Fruit fly (Drosophila melanogaster) whole organism, pupa: ENCODE results near the gene daed.

ENCODE experiments used
- CG10348 ChIP-seq: fragments of 200-800 bp; sonication (Bioruptor generic); IDR thresholded peaks from 2 replicates; pipeline ENCODE4 v1.3.6; 2022; ENCODE audit warnings: missing biosample characterization, missing genetic modification characterization
- CG12605 ChIP-seq: fragments of 200-800 bp; sonication (Bioruptor generic); IDR thresholded peaks from 2 replicates; pipeline ENCODE4 v1.3.6; 2022; ENCODE audit warnings: missing biosample characterization, missing genetic modification characterization
- CG13204 ChIP-seq: fragments of 200-800 bp; sonication (Bioruptor generic); optimal IDR thresholded peaks from 2 replicates; lab custom pipeline; 2018; ENCODE audit warnings: missing biosample characterization, mild to moderate bottlenecking, missing genetic modification characterization, moderate library complexity
- CG14655 ChIP-seq: fragments of 200-800 bp; sonication (Bioruptor generic); optimal IDR thresholded peaks from 3 replicates; lab custom pipeline; 2017; ENCODE audit warnings: mild to moderate bottlenecking, missing biosample characterization, missing genetic modification reagents, missing genetic modification characterization
- CG15710 ChIP-seq: fragments of 200-800 bp; sonication (Bioruptor generic); optimal IDR thresholded peaks from 2 replicates; lab custom pipeline; 2018; ENCODE audit warnings: missing biosample characterization, mild to moderate bottlenecking, missing genetic modification characterization, moderate library complexity
- CG17806 ChIP-seq: fragments of 200-800 bp; sonication (Bioruptor generic); optimal IDR thresholded peaks from 2 replicates; lab custom pipeline; 2018; ENCODE audit warnings: missing biosample characterization, mild to moderate bottlenecking, missing genetic modification characterization, moderate library complexity
- CG32121 ChIP-seq: fragments of 200-800 bp; sonication (Bioruptor generic); IDR thresholded peaks from 2 replicates; pipeline ENCODE4 v1.3.6; 2022; ENCODE audit warnings: missing biosample characterization, missing genetic modification characterization
- CG34367 ChIP-seq: fragments of 200-800 bp; sonication (Bioruptor generic); optimal IDR thresholded peaks from 2 replicates; lab custom pipeline; 2018; ENCODE audit warnings: missing biosample characterization, mild to moderate bottlenecking, missing genetic modification characterization
- CG4496 ChIP-seq: fragments of 200-800 bp; sonication (Bioruptor generic); IDR thresholded peaks from 3 replicates; pipeline ENCODE4 v1.3.6; 2022; ENCODE audit warnings: missing biosample characterization, missing genetic modification characterization
- CG8159 ChIP-seq: fragments of 200-800 bp; sonication (Bioruptor generic); optimal IDR thresholded peaks from 3 replicates; lab custom pipeline; 2018; ENCODE audit warnings: missing biosample characterization, mild to moderate bottlenecking, missing genetic modification characterization, moderate library complexity
- CG8301 ChIP-seq: fragments of 200-800 bp; sonication (Bioruptor generic); optimal IDR thresholded peaks from 2 replicates; lab custom pipeline; 2018; ENCODE audit warnings: missing biosample characterization, mild to moderate bottlenecking, missing genetic modification characterization
- CG9948 ChIP-seq: fragments of 200-800 bp; sonication (Bioruptor generic); optimal IDR thresholded peaks from 2 replicates; lab custom pipeline; 2018; ENCODE audit warnings: missing biosample characterization, mild to moderate bottlenecking, missing genetic modification characterization, moderate library complexity
- D1 ChIP-seq: fragments of 200-800 bp; sonication (Bioruptor generic); optimal IDR thresholded peaks from 2 replicates; lab custom pipeline; 2018; ENCODE audit warnings: missing biosample characterization, mild to moderate bottlenecking, missing genetic modification characterization, moderate library complexity
- EcR ChIP-seq: fragments of 200-800 bp; sonication (Bioruptor generic); optimal IDR thresholded peaks from 3 replicates; lab custom pipeline; 2019; ENCODE audit warnings: missing biosample characterization, missing genetic modification characterization, mild to moderate bottlenecking, moderate library complexity, missing genetic modification reagents
- Ets98B ChIP-seq: fragments of 200-800 bp; sonication (Bioruptor generic); IDR thresholded peaks from 2 replicates; pipeline ENCODE4 v1.3.6; 2022; ENCODE audit warnings: missing biosample characterization, missing genetic modification characterization
- Pif1A ChIP-seq: fragments of 200-800 bp; sonication (Bioruptor generic); optimal IDR thresholded peaks from 3 replicates; lab custom pipeline; 2016; ENCODE audit warnings: missing biosample characterization, missing genetic modification characterization
- Pif1B ChIP-seq: fragments of 200-800 bp; sonication (Bioruptor generic); optimal IDR thresholded peaks from 3 replicates; lab custom pipeline; 2016; ENCODE audit warnings: missing biosample characterization, missing genetic modification characterization
- Snoo ChIP-seq: fragments of 200-800 bp; sonication (Bioruptor generic); optimal IDR thresholded peaks from 3 replicates; lab custom pipeline; 2017; ENCODE audit warnings: missing biosample characterization, mild to moderate bottlenecking, missing genetic modification characterization, inconsistent platforms
- fd96Ca ChIP-seq: fragments of 200-800 bp; sonication (Bioruptor generic); IDR thresholded peaks from 3 replicates; pipeline ENCODE4 v1.3.6; 2022; ENCODE audit warnings: missing biosample characterization, missing genetic modification characterization
- gl ChIP-seq: fragments of 200-800 bp; sonication (Bioruptor generic); optimal IDR thresholded peaks from 2 replicates; lab custom pipeline; 2018; ENCODE audit warnings: missing biosample characterization, mild to moderate bottlenecking, missing genetic modification characterization
- rn ChIP-seq: fragments of 200-800 bp; sonication (Bioruptor generic); IDR thresholded peaks from 2 replicates; pipeline ENCODE4 v1.3.6; 2022; ENCODE audit warnings: missing biosample characterization, missing genetic modification characterization

daed gene

dm6 chr2L:2214004-2214403 lies 2.1 kb downstream of the daed start, which contains the start of the genes Uch and CG34174:
Gene Uch (minus strand): TSS chr2L:2214211.
Gene CG34174 (plus strand): TSS chr2L:2214266.
- TF ChIP-seq CG15710 (tag; lab: Kevin White, UChicago) (peak; percentile 67), Snoo (peak; percentile 15), CG34367 (tag; lab: Kevin White, UChicago) (no peak)

- TF ChIP-seq CG12605 (GFP tag; lab: Robert Waterston, UW) (no peak), CG9948 (tag; lab: Kevin White, UChicago) (no peak), D1 (no peak), CG32121 (no peak), fd96Ca (GFP tag; lab: Robert Waterston, UW) (no peak), CG4496 (GFP tag; lab: Robert Waterston, UW) (no peak), CG8301 (no peak), Snoo (no peak), CG15710 (tag; lab: Kevin White, UChicago) (no peak), CG10348 (GFP tag; lab: Robert Waterston, UW) (no peak), CG13204 (GFP tag; lab: Kevin White, UChicago) (no peak), Pif1B (GFP tag; lab: Kevin White, UChicago) (no peak), CG14655 (GFP tag; lab: Kevin White, UChicago) (no peak), rn (GFP tag; lab: Robert Waterston, UW) (no peak), CG34367 (tag; lab: Kevin White, UChicago) (no peak), CG8159 (no peak), CG17806 (tag; lab: Kevin White, UChicago) (no peak)
Observed at dm6 chr2L:2212478-2212877, 3.6 kb downstream of the daed start, which contains the start of gene CG15385. Gene CG15385 (minus strand): TSS chr2L:2212571.

dm6 chr2L:2209002-2209401 lies 7.1 kb downstream of the daed start, which contains the start of gene CG33124:
Gene CG33124 (minus strand): TSS chr2L:2209102.
- no peak for TF ChIP-seq CG32121
- TF ChIP-seq CG10348 (GFP tag; lab: Robert Waterston, UW): no peak
- TF ChIP-seq CG13204 (GFP tag; lab: Kevin White, UChicago): no peak
- no peak for TF ChIP-seq Pif1A (GFP tag; lab: Kevin White, UChicago)
- no peak for TF ChIP-seq D1
- TF ChIP-seq fd96Ca (GFP tag; lab: Robert Waterston, UW): no peak
- TF ChIP-seq CG14655 (GFP tag; lab: Kevin White, UChicago): no peak
- no peak for TF ChIP-seq CG8301
- no peak for TF ChIP-seq CG15710 (tag; lab: Kevin White, UChicago)

dm6 chr2L:2206066-2206465 lies 10.0 kb downstream of the daed start, which contains the start of gene CG31668:
Gene CG31668 (minus strand): TSS chr2L:2206166.
- no peak for TF ChIP-seq rn (GFP tag; lab: Robert Waterston, UW)
- TF ChIP-seq Pif1A (GFP tag; lab: Kevin White, UChicago): no peak
- no peak for TF ChIP-seq Ets98B (GFP tag; lab: Robert Waterston, UW)
- TF ChIP-seq CG17806 (tag; lab: Kevin White, UChicago): no peak
- no peak for TF ChIP-seq CG9948 (tag; lab: Kevin White, UChicago)
- no peak for TF ChIP-seq gl (tag; lab: Kevin White, UChicago)
- no peak for TF ChIP-seq fd96Ca (GFP tag; lab: Robert Waterston, UW)
- no peak for TF ChIP-seq D1
- no peak for TF ChIP-seq CG13204 (GFP tag; lab: Kevin White, UChicago)
- no peak for TF ChIP-seq CG10348 (GFP tag; lab: Robert Waterston, UW)
- TF ChIP-seq CG8301: no peak

dm6 chr2L:2202853-2203717 lies 13.0 kb downstream of the daed start:
- TF ChIP-seq CG17806 (tag; lab: Kevin White, UChicago) (no peak), CG14655 (GFP tag; lab: Kevin White, UChicago) (peak; percentile 64), Snoo (peak; percentile 31), D1 (no peak), rn (GFP tag; lab: Robert Waterston, UW) (peak; percentile 57; the same call in 1 of the 2 replicates), CG13204 (GFP tag; lab: Kevin White, UChicago) (peak; percentile 96), CG8301 (peak; percentile 56), gl (tag; lab: Kevin White, UChicago) (peak; percentile 32), Pif1A (GFP tag; lab: Kevin White, UChicago) (peak; percentile 30), CG10348 (GFP tag; lab: Robert Waterston, UW) (0 out of 2 replicates have a peak, but pooled peaks have one; percentile 6), CG34367 (tag; lab: Kevin White, UChicago) (no peak), Pif1B (GFP tag; lab: Kevin White, UChicago) (peak; percentile 49), EcR (peak; percentile 100), CG32121 (peak; percentile 86), CG15710 (tag; lab: Kevin White, UChicago) (no peak), CG8159 (peak; percentile 50), fd96Ca (GFP tag; lab: Robert Waterston, UW) (peak; percentile 81; the same call in 2 of the 3 replicates), CG4496 (GFP tag; lab: Robert Waterston, UW) (peak; percentile 85), CG9948 (tag; lab: Kevin White, UChicago) (no peak), Ets98B (GFP tag; lab: Robert Waterston, UW) (peak; percentile 88), CG12605 (GFP tag; lab: Robert Waterston, UW) (peak; percentile 29; the same call in 1 of the 2 replicates)
